Fruit fly (Drosophila melanogaster): ENCODE results near the gene CG13101.

CG13101 gene

DNA sequence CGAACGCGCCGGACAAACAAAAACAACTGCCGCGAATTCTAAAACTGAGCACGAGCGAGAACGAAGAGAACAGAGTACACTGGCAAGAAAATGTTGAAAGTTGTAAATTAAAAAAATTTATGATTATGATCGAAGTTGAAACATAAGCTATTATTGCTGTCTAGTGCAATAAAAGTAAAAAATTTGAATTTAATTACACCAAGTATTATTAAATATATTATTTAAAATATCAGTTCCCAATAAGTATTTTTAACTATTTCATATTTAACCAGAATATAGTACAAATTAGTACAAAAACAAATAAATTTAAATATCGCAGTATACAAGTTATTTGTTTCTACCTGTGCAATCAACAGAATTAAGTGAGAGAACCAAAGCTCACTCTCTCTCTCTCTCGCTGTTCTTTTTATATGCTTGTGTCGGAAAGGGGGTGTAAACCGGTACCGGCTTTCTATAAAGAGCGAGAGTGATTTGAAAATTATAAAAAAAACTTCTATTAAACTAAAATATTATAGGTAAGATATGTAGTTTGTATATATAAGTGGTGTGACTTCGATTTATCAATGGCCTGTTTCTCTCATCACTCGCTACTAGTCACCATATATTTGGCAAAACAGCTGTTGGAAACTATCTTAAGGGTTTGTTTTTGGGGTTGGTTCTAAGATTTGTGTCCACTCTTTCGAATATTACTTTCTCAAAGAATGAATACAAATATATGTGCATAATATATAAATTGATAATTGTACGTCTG is 33.3 kb downstream of the CG13101 start, which contains the start of gene C1GalTA (continued):
- TF ChIP-seq CG34406 (GFP tag; optimal IDR thresholded peaks at IDR 0.05), result peak; percentile 98
- TF ChIP-seq CG7368 (GFP tag; optimal IDR thresholded peaks at IDR 0.05), result peak; percentile 93
- peak; percentile 99 for TF ChIP-seq CG8119 (GFP tag; IDR thresholded peaks at IDR 0.05)
- TF ChIP-seq CG6276 (GFP tag; optimal IDR thresholded peaks at IDR 0.05), result peak; percentile 96
- TF ChIP-seq CG8319 (GFP tag; optimal IDR thresholded peaks at IDR 0.05), result peak; percentile 87
- peak; percentile 97 for TF ChIP-seq CG3919 (GFP tag; optimal IDR thresholded peaks at IDR 0.05)
- TF ChIP-seq spab (GFP tag; optimal IDR thresholded peaks at IDR 0.05), result peak; percentile 98
- TF ChIP-seq ss (GFP tag; optimal IDR thresholded peaks at IDR 0.05), result peak; percentile 98 to 99
- TF ChIP-seq Eip78C (GFP tag), result peak; percentile 98
- TF ChIP-seq fd85E (GFP tag; optimal IDR thresholded peaks at IDR 0.05), result peak; percentile 77

DNA sequence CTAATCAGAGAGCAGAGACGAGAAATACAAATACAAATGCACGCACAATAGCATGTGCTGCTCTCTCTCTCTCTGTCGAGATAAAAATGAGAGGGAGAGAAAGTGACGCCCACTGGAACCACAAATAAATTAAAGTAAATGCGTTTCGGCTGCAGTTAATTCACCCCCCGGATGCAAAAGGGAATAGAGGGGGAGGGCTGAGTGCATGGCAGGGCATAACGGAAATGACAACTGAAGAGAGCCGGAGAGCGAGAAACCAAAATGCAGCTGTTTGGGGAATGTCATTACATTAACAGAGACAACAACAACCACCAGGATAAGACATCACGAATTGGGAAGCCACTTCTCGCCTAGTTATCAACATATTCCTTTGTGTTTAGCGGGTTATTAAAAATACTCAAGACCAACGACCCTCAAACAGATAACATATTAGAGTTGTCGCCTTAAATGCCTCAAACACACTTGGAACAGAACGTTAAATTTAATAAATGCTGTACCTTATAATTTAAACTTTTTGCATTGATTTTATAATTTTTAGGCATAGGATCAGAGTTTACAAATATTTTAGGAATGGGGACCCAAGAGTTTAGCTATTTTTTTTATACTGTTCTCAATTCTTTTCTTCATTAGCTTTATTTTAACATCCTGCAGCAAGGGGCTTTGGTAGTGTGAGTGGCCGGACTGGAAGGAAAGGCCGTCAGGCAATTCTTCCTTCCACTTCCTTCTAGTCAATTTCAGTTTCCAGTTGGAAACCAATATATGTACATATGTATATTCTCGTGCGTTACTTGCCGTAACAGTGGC is 34.6 kb downstream of the CG13101 start:
- TF ChIP-seq CG16779 (tag; optimal IDR thresholded peaks at IDR 0.05) (no peak), CG1621 (tag; optimal IDR thresholded peaks at IDR 0.05) (no peak), Eip93F (GFP tag; optimal IDR thresholded peaks at IDR 0.05) (peak; percentile 75), acj6 (GFP tag; optimal IDR thresholded peaks at IDR 0.05) (peak; percentile 78), Hr38 (GFP tag; optimal IDR thresholded peaks at IDR 0.05) (no peak), dac (GFP tag; optimal IDR thresholded peaks at IDR 0.05) (no peak), Smox (GFP tag; optimal IDR thresholded peaks at IDR 0.05) (peak; percentile 67), salr (GFP tag; optimal IDR thresholded peaks at IDR 0.05) (peak; percentile 41 to 68), ss (GFP tag; optimal IDR thresholded peaks at IDR 0.05) (peak; percentile 50 to 58), Met (GFP tag; optimal IDR thresholded peaks at IDR 0.05) (peak; percentile 86), CG6792 (GFP tag; optimal IDR thresholded peaks at IDR 0.05) (peak; percentile 67), Eip78C (GFP tag) (peak; percentile 84), OdsH (GFP tag; optimal IDR thresholded peaks at IDR 0.05) (peak; percentile 64), CG6808 (GFP tag; optimal IDR thresholded peaks at IDR 0.05) (peak; percentile 67), esn (GFP tag; optimal IDR thresholded peaks at IDR 0.05) (peak; percentile 86), CG34406 (GFP tag; optimal IDR thresholded peaks at IDR 0.05) (peak; percentile 72), achi (GFP tag; optimal IDR thresholded peaks at IDR 0.05) (peak; percentile 63), fkh (GFP tag; optimal IDR thresholded peaks at IDR 0.05) (no peak), CG9139 (GFP tag; optimal IDR thresholded peaks at IDR 0.05) (peak; percentile 32), CG8632 (GFP tag; optimal IDR thresholded peaks at IDR 0.05) (peak; percentile 38), cyc (GFP tag; optimal IDR thresholded peaks at IDR 0.05) (peak; percentile 74), fd85E (GFP tag; optimal IDR thresholded peaks at IDR 0.05) (no peak), Hr39 (GFP tag; optimal IDR thresholded peaks at IDR 0.05) (peak; percentile 80), CG8319 (GFP tag; optimal IDR thresholded peaks at IDR 0.05) (peak; percentile 19), topi (GFP tag; optimal IDR thresholded peaks at IDR 0.05) (peak; percentile 84), Sox15 (GFP tag; optimal IDR thresholded peaks at IDR 0.05) (peak; percentile 50), Lpt (GFP tag; optimal IDR thresholded peaks at IDR 0.05) (no peak), pdm3 (GFP tag; optimal IDR thresholded peaks at IDR 0.05) (peak; percentile 57), vri (GFP tag; optimal IDR thresholded peaks at IDR 0.05) (peak; percentile 80), eg (GFP tag; IDR thresholded peaks at IDR 0.05) (no peak), CG6276 (GFP tag; optimal IDR thresholded peaks at IDR 0.05) (no peak), CG4318 (GFP tag; optimal IDR thresholded peaks at IDR 0.05) (peak; percentile 39), Eip75B (GFP tag; optimal IDR thresholded peaks at IDR 0.05) (peak; percentile 62), fd59A (GFP tag; optimal IDR thresholded peaks at IDR 0.05) (peak; percentile 72), CG10669 (GFP tag; optimal IDR thresholded peaks at IDR 0.05) (peak; percentile 58), CG10631 (GFP tag; optimal IDR thresholded peaks at IDR 0.05) (peak; percentile 69), spab (GFP tag; optimal IDR thresholded peaks at IDR 0.05) (peak; percentile 65), net (GFP tag; optimal IDR thresholded peaks at IDR 0.05) (peak; percentile 51), CG3919 (GFP tag; optimal IDR thresholded peaks at IDR 0.05) (peak; percentile 73), Sox14 (GFP tag; optimal IDR thresholded peaks at IDR 0.05) (peak; percentile 78), CG32006 (GFP tag; optimal IDR thresholded peaks at IDR 0.05) (peak; percentile 65), CG3032 (tag; optimal IDR thresholded peaks at IDR 0.05) (peak; percentile 64), Ets96B (tag; optimal IDR thresholded peaks at IDR 0.05) (peak; percentile 48)

Data from whole organism, prepupa.